Fruit fly (Drosophila melanogaster) whole organism, embryonic: ENCODE measurements around the gene CG6652.

ENCODE experiments used
- ATbp ChIP-seq: fragments of 200-800 bp; sonication (Bioruptor generic); optimal IDR thresholded peaks from 2 replicates; lab custom pipeline; 2017; ENCODE audit warnings: missing biosample characterization, mild to moderate bottlenecking, missing genetic modification characterization, missing genetic modification reagents
- Bgb ChIP-seq: fragments of 200-800 bp; sonication (Bioruptor generic); IDR thresholded peaks from 2 replicates; pipeline ENCODE4 v1.3.6; 2022; ENCODE audit warnings: missing biosample characterization, missing genetic modification characterization; ENCODE audit not compliant: partially characterized antibody
- CG10366 ChIP-seq: fragments of 200-800 bp; sonication (Bioruptor generic); IDR thresholded peaks from 2 replicates; pipeline ENCODE4 v1.3.6; 2022; ENCODE audit warnings: missing biosample characterization, missing genetic modification characterization
- CG10462 ChIP-seq: fragments of 200-800 bp; sonication (Bioruptor generic); optimal IDR thresholded peaks from 2 replicates; lab custom pipeline; 2016; ENCODE audit warnings: missing biosample characterization, missing genetic modification characterization
- CG10543 ChIP-seq: fragments of 200-800 bp; sonication (Bioruptor generic); optimal IDR thresholded peaks from 3 replicates; lab custom pipeline; 2017; ENCODE audit warnings: missing biosample characterization, mild to moderate bottlenecking, missing genetic modification characterization, moderate library complexity
- CG12104 ChIP-seq: fragments of 200-800 bp; sonication (Bioruptor generic); optimal IDR thresholded peaks from 3 replicates; lab custom pipeline; 2016; ENCODE audit warnings: missing biosample characterization, missing genetic modification characterization
- CG14441 ChIP-seq: fragments of 200-800 bp; sonication (Bioruptor generic); IDR thresholded peaks from 2 replicates; pipeline ENCODE4 v1.3.6; 2022; ENCODE audit warnings: missing biosample characterization, missing genetic modification characterization
- CG1529 ChIP-seq: fragments of 200-800 bp; sonication (Bioruptor generic); optimal IDR thresholded peaks from 3 replicates; lab custom pipeline; 2018; ENCODE audit warnings: missing biosample characterization, missing genetic modification characterization
- CG15601 ChIP-seq: fragments of 200-800 bp; sonication (Bioruptor generic); optimal IDR thresholded peaks from 3 replicates; lab custom pipeline; 2019; ENCODE audit warnings: missing biosample characterization, mild to moderate bottlenecking, missing genetic modification characterization, moderate library complexity
- CG17829 ChIP-seq: fragments of 200-800 bp; optimal IDR thresholded peaks from 2 replicates; lab custom pipeline; 2019; ENCODE audit warnings: missing biosample characterization, mild to moderate bottlenecking, missing genetic modification characterization, moderate library complexity
- CG1792 ChIP-seq: fragments of 200-800 bp; sonication (Bioruptor generic); optimal IDR thresholded peaks from 2 replicates; lab custom pipeline; 2016; ENCODE audit warnings: missing biosample characterization, missing genetic modification characterization
- CG2889 ChIP-seq: fragments of 200-800 bp; sonication (Bioruptor generic); IDR thresholded peaks from 3 replicates; pipeline ENCODE4 v1.3.6; 2022; ENCODE audit warnings: missing biosample characterization, missing genetic modification characterization
- CG30020 ChIP-seq: fragments of 200-800 bp; optimal IDR thresholded peaks from 2 replicates; lab custom pipeline; 2019; ENCODE audit warnings: missing biosample characterization, mild to moderate bottlenecking, missing genetic modification characterization, moderate library complexity
- CG3847 ChIP-seq: fragments of 200-800 bp; sonication (Bioruptor generic); IDR thresholded peaks from 2 replicates; pipeline ENCODE4 v1.3.6; 2022; ENCODE audit warnings: missing biosample characterization, missing genetic modification characterization
- CG6254 ChIP-seq: fragments of 200-800 bp; sonication (Bioruptor generic); optimal IDR thresholded peaks from 3 replicates; lab custom pipeline; 2017; ENCODE audit warnings: mild to moderate bottlenecking, missing biosample characterization, missing genetic modification reagents, missing genetic modification characterization
- CG7928 ChIP-seq: fragments of 200-800 bp; sonication (Bioruptor generic); optimal IDR thresholded peaks from 2 replicates; lab custom pipeline; 2017; ENCODE audit warnings: missing biosample characterization, mild to moderate bottlenecking, missing genetic modification characterization
- Dll ChIP-seq: fragments of 200-800 bp; sonication (Bioruptor generic); IDR thresholded peaks from 4 replicates; pipeline ENCODE4 v1.3.6; 2022; ENCODE audit warnings: missing biosample characterization, missing genetic modification characterization; ENCODE audit not compliant: partially characterized antibody
- Doc3 ChIP-seq: fragments of 200-800 bp; sonication (Bioruptor generic); IDR thresholded peaks from 3 replicates; pipeline ENCODE4 v1.3.6; 2022; ENCODE audit warnings: missing biosample characterization, missing genetic modification characterization; ENCODE audit not compliant: partially characterized antibody
- E2f2 ChIP-seq: fragments of 200-800 bp; sonication (Bioruptor generic); IDR thresholded peaks from 2 replicates; pipeline ENCODE4 v1.3.6; 2022; ENCODE audit warnings: missing biosample characterization, missing genetic modification characterization
- Ets65A ChIP-seq: fragments of 200-800 bp; sonication (Bioruptor generic); peaks from one replicate; lab custom pipeline; 2016; ENCODE audit warnings: missing biosample characterization, missing genetic modification characterization
- Fer3 ChIP-seq: fragments of 200-800 bp; sonication (Bioruptor generic); optimal IDR thresholded peaks from 2 replicates; lab custom pipeline; 2018; ENCODE audit warnings: missing biosample characterization, mild to moderate bottlenecking, missing genetic modification characterization, moderate library complexity
- Lim3 ChIP-seq: fragments of 200-800 bp; sonication (Bioruptor generic); IDR thresholded peaks from 2 replicates; pipeline ENCODE4 v1.3.6; 2022; ENCODE audit warnings: missing biosample characterization, missing genetic modification characterization
- Opbp ChIP-seq: fragments of 200-800 bp; sonication (Bioruptor generic); IDR thresholded peaks from 3 replicates; pipeline ENCODE4 v1.3.6; 2022; ENCODE audit warnings: missing biosample characterization, missing genetic modification characterization; ENCODE audit not compliant: partially characterized antibody
- Ptx1 ChIP-seq: fragments of 200-800 bp; sonication (Bioruptor generic); IDR thresholded peaks from 2 replicates; pipeline ENCODE4 v1.3.6; 2022; ENCODE audit warnings: missing biosample characterization, missing genetic modification characterization
- Sox102F ChIP-seq: fragments of 200-800 bp; sonication (Bioruptor generic); optimal IDR thresholded peaks from 2 replicates; lab custom pipeline; 2018; ENCODE audit warnings: missing biosample characterization, mild to moderate bottlenecking, missing genetic modification characterization, moderate library complexity
- Xbp1 ChIP-seq: fragments of 200-800 bp; sonication (Bioruptor generic); optimal IDR thresholded peaks from 3 replicates; lab custom pipeline; 2016; ENCODE audit warnings: missing biosample characterization, mild to moderate bottlenecking, missing genetic modification characterization
- ara ChIP-seq: fragments of 200-800 bp; sonication (Bioruptor generic); IDR thresholded peaks from 2 replicates; pipeline ENCODE4 v1.3.6; 2022; ENCODE audit warnings: missing biosample characterization, missing genetic modification characterization
- chinmo ChIP-seq: fragments of 200-800 bp; sonication (Bioruptor generic); IDR thresholded peaks from 4 replicates; pipeline ENCODE4 v1.3.6; 2022; ENCODE audit warnings: missing biosample characterization, missing genetic modification characterization; ENCODE audit not compliant: partially characterized antibody
- ci ChIP-seq: fragments of 200-800 bp; sonication (Bioruptor generic); IDR thresholded peaks from 3 replicates; pipeline ENCODE4 v1.3.6; 2022; ENCODE audit warnings: missing biosample characterization, missing genetic modification characterization
- crc ChIP-seq: fragments of 200-800 bp; sonication (Bioruptor generic); optimal IDR thresholded peaks from 2 replicates; lab custom pipeline; 2016; ENCODE audit warnings: missing biosample characterization, missing genetic modification characterization
- crp ChIP-seq, 2 experiments: fragments of 200-800 bp; sonication (Bioruptor generic); optimal IDR thresholded peaks; 2 replicates in 1 of 2; 3 replicates in 1 of 2; lab custom pipeline; 2017; ENCODE audit warnings: missing biosample characterization in 2 of 2, missing genetic modification characterization in 2 of 2, mild to moderate bottlenecking in 1 of 2, moderate library complexity in 1 of 2
- ewg ChIP-seq: fragments of 200-800 bp; sonication (Bioruptor generic); optimal IDR thresholded peaks from 3 replicates; lab custom pipeline; 2017; ENCODE audit warnings: mild to moderate bottlenecking, missing biosample characterization, missing genetic modification reagents, missing genetic modification characterization
- fd102C ChIP-seq: fragments of 200-800 bp; sonication (Bioruptor generic); optimal IDR thresholded peaks from 2 replicates; lab custom pipeline; 2018; ENCODE audit warnings: missing biosample characterization, mild to moderate bottlenecking, missing genetic modification characterization, moderate library complexity
- fd3F ChIP-seq: fragments of 200-800 bp; sonication (Bioruptor generic); optimal IDR thresholded peaks from 2 replicates; lab custom pipeline; 2018; ENCODE audit warnings: missing biosample characterization, mild to moderate bottlenecking, missing genetic modification characterization, moderate library complexity
- ftz-f1 ChIP-seq: fragments of 200-800 bp; sonication (Bioruptor generic); optimal IDR thresholded peaks from 2 replicates; lab custom pipeline; 2016; ENCODE audit warnings: missing biosample characterization, missing genetic modification characterization
- gcm ChIP-seq: fragments of 200-800 bp; sonication (Bioruptor generic); optimal IDR thresholded peaks from 2 replicates; lab custom pipeline; 2019; ENCODE audit warnings: missing biosample characterization, mild to moderate bottlenecking, missing genetic modification characterization, moderate library complexity
- hbn ChIP-seq: fragments of 200-800 bp; sonication (Bioruptor generic); IDR thresholded peaks from 2 replicates; pipeline ENCODE4 v1.3.6; 2022; ENCODE audit warnings: missing biosample characterization, missing genetic modification characterization; ENCODE audit not compliant: partially characterized antibody
- her ChIP-seq: fragments of 200-800 bp; sonication (Bioruptor generic); optimal IDR thresholded peaks from 2 replicates; lab custom pipeline; 2016; ENCODE audit warnings: missing biosample characterization, missing genetic modification characterization
- nom ChIP-seq: fragments of 200-800 bp; sonication (Bioruptor generic); optimal IDR thresholded peaks from 2 replicates; lab custom pipeline; 2017; ENCODE audit warnings: missing biosample characterization, missing genetic modification characterization, mild to moderate bottlenecking, moderate library complexity, missing genetic modification reagents
- otp ChIP-seq: fragments of 200-800 bp; sonication (Bioruptor generic); IDR thresholded peaks from 3 replicates; pipeline ENCODE4, ENCODE4 v1.3.6; 2022; ENCODE audit warnings: missing biosample characterization, missing genetic modification characterization
- sc ChIP-seq, 3 experiments: fragments of >200 bp in 2 of 3; fragments of 200-800 bp in 1 of 3; sonication (Bioruptor generic) in 1 of 3; optimal IDR thresholded peaks; 2 replicates in 2 of 3; 3 replicates in 1 of 3; lab custom pipeline; 2017; ENCODE audit warnings: mild to moderate bottlenecking in 1 of 3, missing biosample characterization in 1 of 3, missing genetic modification characterization in 1 of 3, missing genetic modification reagents in 1 of 3
- scrt ChIP-seq: fragments of 200-800 bp; sonication (Bioruptor generic); optimal IDR thresholded peaks from 2 replicates; lab custom pipeline; 2018; ENCODE audit warnings: missing biosample characterization, mild to moderate bottlenecking, missing genetic modification characterization, moderate library complexity
- shn ChIP-seq: fragments of 200-800 bp; sonication (Bioruptor generic); optimal IDR thresholded peaks from 3 replicates; lab custom pipeline; 2016; ENCODE audit warnings: missing biosample characterization, missing genetic modification characterization
- sug ChIP-seq: fragments of 200-800 bp; optimal IDR thresholded peaks from 2 replicates; lab custom pipeline; 2019; ENCODE audit warnings: missing biosample characterization, mild to moderate bottlenecking, missing genetic modification characterization, moderate library complexity
- twi ChIP-seq: fragments of 200-800 bp; optimal IDR thresholded peaks from 2 replicates; lab custom pipeline; 2019; ENCODE audit warnings: missing biosample characterization, mild to moderate bottlenecking, missing genetic modification characterization, moderate library complexity
- wdn ChIP-seq: fragments of 200-800 bp; sonication (Bioruptor generic); IDR thresholded peaks from 2 replicates; pipeline ENCODE4 v1.3.6; 2022; ENCODE audit warnings: missing biosample characterization, missing genetic modification characterization
- z ChIP-seq: fragments of 200-800 bp; sonication (Bioruptor generic); IDR thresholded peaks from 3 replicates; pipeline ENCODE4 v1.3.6; 2022; ENCODE audit warnings: missing biosample characterization, missing genetic modification characterization

CG6652 gene

dm6 chr3L:17045431-17046238, 23.0 kb upstream of the CG6652 start, which contains the start of gene TpnC73F (continued):
- TF ChIP-seq CG30020: no peak
- no peak for TF ChIP-seq CG6254 (GFP tag; lab: Kevin White, UChicago)
- TF ChIP-seq CG3847 (GFP tag; lab: Robert Waterston, UW): peak; percentile 14; the same call in 1 of the 2 replicates
- TF ChIP-seq ftz-f1 (GFP tag; lab: Kevin White, UChicago): no peak
- TF ChIP-seq scrt: no peak
- peak; percentile 11 for TF ChIP-seq Ets65A
- 0 out of 4 replicates have a peak, but pooled peaks have one; percentile 42 for TF ChIP-seq chinmo (GFP tag; lab: Robert Waterston, UW)
- 0 out of 3 replicates have a peak, but pooled peaks have one; percentile 35 for TF ChIP-seq z (GFP tag; lab: Robert Waterston, UW)
- TF ChIP-seq CG1529 (GFP tag; lab: Kevin White, UChicago): no peak
- TF ChIP-seq nom: no peak
- TF ChIP-seq otp (GFP tag; lab: Robert Waterston, UW): no peak
- no peak for TF ChIP-seq CG2889 (GFP tag; lab: Robert Waterston, UW)
- peak; percentile 2 for TF ChIP-seq CG7928 (GFP tag; lab: Kevin White, UChicago)
- no peak for TF ChIP-seq hbn (GFP tag; lab: Robert Waterston, UW)
- TF ChIP-seq CG10462 (GFP tag; lab: Kevin White, UChicago): no peak
- peak; percentile 95 for TF ChIP-seq CG10543 (GFP tag; lab: Kevin White, UChicago)
- no peak for TF ChIP-seq Xbp1 (GFP tag; lab: Kevin White, UChicago)
- no peak for TF ChIP-seq Lim3 (GFP tag; lab: Robert Waterston, UW)
- TF ChIP-seq wdn (GFP tag; lab: Robert Waterston, UW): no peak
- TF ChIP-seq sc (optimal IDR thresholded peaks at IDR 0.05; lab: Kevin White, UChicago): no peak
- no peak for TF ChIP-seq sc (GFP tag; optimal IDR thresholded peaks at IDR 0.05; lab: Kevin White, UChicago)
- no peak for TF ChIP-seq fd3F (GFP tag; lab: Kevin White, UChicago)
- TF ChIP-seq ewg: no peak
- peak; percentile 57 for TF ChIP-seq twi (tag; lab: Kevin White, UChicago)

- TF ChIP-seq fd102C (GFP tag; lab: Kevin White, UChicago): no peak
- TF ChIP-seq CG1792: no peak
- no peak for TF ChIP-seq crc (GFP tag; lab: Kevin White, UChicago)
- TF ChIP-seq CG15601: peak; percentile 21
- no peak for TF ChIP-seq CG10366
- peak; percentile 5 for TF ChIP-seq ATbp (GFP tag; lab: Kevin White, UChicago)
- TF ChIP-seq gcm (GFP tag; lab: Kevin White, UChicago): peak; percentile 21
- peak; percentile 46; the same call in 1 of the 2 replicates for TF ChIP-seq Bgb
- TF ChIP-seq CG14441 (GFP tag; lab: Robert Waterston, UW): no peak
- no peak for TF ChIP-seq Lim3 (GFP tag; lab: Robert Waterston, UW)
- TF ChIP-seq E2f2: peak; percentile 91
- no peak for TF ChIP-seq CG12104 (GFP tag; lab: Kevin White, UChicago)
- no peak for TF ChIP-seq shn
- TF ChIP-seq CG3847 (GFP tag; lab: Robert Waterston, UW): peak; percentile 56
- no peak for TF ChIP-seq Sox102F (GFP tag; lab: Kevin White, UChicago)
- 0 out of 3 replicates have a peak, but pooled peaks have one; percentile 20 for TF ChIP-seq Doc3 (GFP tag; lab: Robert Waterston, UW)
- no peak for TF ChIP-seq her (GFP tag; lab: Kevin White, UChicago)
- TF ChIP-seq Dll (GFP tag; lab: Robert Waterston, UW): 0 out of 4 replicates have a peak, but pooled peaks have one; percentile 33
- TF ChIP-seq Ptx1 (GFP tag; lab: Robert Waterston, UW): no peak
- peak; percentile 26; the same call in 1 of the 3 replicates for TF ChIP-seq ci
- TF ChIP-seq Opbp (GFP tag; lab: Robert Waterston, UW): 0 out of 3 replicates have a peak, but pooled peaks have one; percentile 24
- peak; percentile 37 for TF ChIP-seq CG17829 (tag; lab: Kevin White, UChicago)
- peak; percentile 19 for TF ChIP-seq sug (tag; lab: Kevin White, UChicago)
- TF ChIP-seq crp (GFP tag; optimal IDR thresholded peaks at IDR 0.05; lab: Kevin White, UChicago): peak in 1 of 2 experiments; percentile 13
- TF ChIP-seq ara (GFP tag; lab: Robert Waterston, UW): no peak
- peak; percentile 10 for TF ChIP-seq Fer3 (tag; lab: Kevin White, UChicago)
Observed at dm6 chr3L:17044799-17045198, 22.1 kb upstream of the CG6652 start, which contains the start of gene Pop5. TSS of gene Pop5 (minus strand) at chr3L:17045038.
